Worm (Caenorhabditis elegans) whole organism, L4 larva: ENCODE data around the gene E04F6.4.

Source experiments
- D1046.2 ChIP-seq: fragments of 200-800 bp; sonication (Bioruptor generic); IDR thresholded peaks from 2 replicates; pipeline ENCODE4 v1.3.6; 2022; ENCODE audit warnings: missing genetic modification characterization, missing compliant biosample characterization
- F10B5.3 ChIP-seq: sonication (generic microtip); optimal IDR thresholded peaks from 2 replicates; lab custom pipeline; 2016; ENCODE audit warnings: mild to moderate bottlenecking, missing genetic modification characterization, missing compliant biosample characterization
- F26F4.8 ChIP-seq: fragments of 200-800 bp; sonication (Bioruptor generic); conservative IDR thresholded peaks from 2 replicates; pipeline ENCODE4 v1.3.6; 2022; ENCODE audit warnings: missing genetic modification characterization, missing compliant biosample characterization
- F44E2.7 ChIP-seq: fragments of 200-800 bp; sonication (Bioruptor generic); IDR thresholded peaks from 2 replicates; pipeline ENCODE4 v2.1.2; 2022; ENCODE audit warnings: missing genetic modification characterization, missing compliant biosample characterization
- T20F7.1 ChIP-seq: fragments of 200-800 bp; sonication (Bioruptor generic); optimal IDR thresholded peaks from 2 replicates; lab custom pipeline; 2018; ENCODE audit warnings: mild to moderate bottlenecking, missing genetic modification characterization, missing compliant biosample characterization
- Y5F2A.4 ChIP-seq: fragments of 200-800 bp; sonication (Bioruptor generic); optimal IDR thresholded peaks from 2 replicates; lab custom pipeline; 2018; ENCODE audit warnings: mild to moderate bottlenecking, missing genetic modification characterization, missing compliant biosample characterization
- Y75B8A.6 ChIP-seq: fragments of 200-800 bp; sonication (Bioruptor generic); IDR thresholded peaks from 2 replicates; pipeline ENCODE4 v1.3.6; 2022; ENCODE audit warnings: missing genetic modification reagents, missing genetic modification characterization, missing compliant biosample characterization
- ZK337.2 ChIP-seq: fragments of 200-800 bp; sonication (Bioruptor generic); IDR thresholded peaks from 2 replicates; pipeline ENCODE4 v1.3.6; 2022; ENCODE audit warnings: missing genetic modification reagents, missing genetic modification characterization, missing compliant biosample characterization
- aha-1 ChIP-seq: fragments of 150-350 bp; peaks from one replicate; lab custom pipeline; 2014; ENCODE audit warnings: missing biosample characterization, missing genetic modification characterization
- ama-1 ChIP-seq: fragments of 150-350 bp; optimal IDR thresholded peaks from 2 replicates; lab custom pipeline; 2014; ENCODE audit warnings: inconsistent platforms, mixed read lengths
- ceh-32 ChIP-seq: sonication (generic microtip); optimal IDR thresholded peaks from 2 replicates; lab custom pipeline; 2016; ENCODE audit warnings: mild to moderate bottlenecking, missing genetic modification characterization, missing compliant biosample characterization; ENCODE audit not compliant: poor library complexity
- ceh-62 ChIP-seq: sonication (generic microtip); optimal IDR thresholded peaks from 2 replicates; lab custom pipeline; 2017; ENCODE audit warnings: missing biosample characterization, missing genetic modification characterization
- ctbp-1 ChIP-seq: fragments of 200-800 bp; sonication (Bioruptor generic); IDR thresholded peaks from 2 replicates; pipeline ENCODE4 v1.3.6; 2022; ENCODE audit warnings: missing genetic modification reagents, missing genetic modification characterization, missing compliant biosample characterization
- daf-12 ChIP-seq: fragments of 150-350 bp; optimal IDR thresholded peaks from 2 replicates; lab custom pipeline; 2014; ENCODE audit warnings: missing biosample characterization, missing genetic modification reagents, missing genetic modification characterization
- daf-16 ChIP-seq, 3 experiments: sonication (generic microtip); optimal IDR thresholded peaks; 2 replicates each; lab custom pipeline; 2016 to 2017; ENCODE audit warnings: missing genetic modification characterization in 3 of 3, missing genetic modification reagents in 3 of 3, mild to moderate bottlenecking in 2 of 3, missing compliant biosample characterization in 2 of 3, missing biosample characterization in 1 of 3, moderate library complexity in 1 of 3
- daf-19 ChIP-seq: fragments of 200-800 bp; sonication (Bioruptor generic); conservative IDR thresholded peaks from 2 replicates; pipeline ENCODE4 v1.3.6; 2022; ENCODE audit warnings: missing genetic modification characterization, missing compliant biosample characterization
- fkh-10 ChIP-seq: fragments of 150-350 bp; optimal IDR thresholded peaks from 2 replicates; lab custom pipeline; 2014; ENCODE audit warnings: missing biosample characterization, missing genetic modification reagents, missing genetic modification characterization
- gei-8 ChIP-seq: fragments of 200-800 bp; sonication (Bioruptor generic); optimal IDR thresholded peaks from 2 replicates; lab custom pipeline; 2018; ENCODE audit warnings: mild to moderate bottlenecking, missing genetic modification characterization, missing compliant biosample characterization
- hlh-11 ChIP-seq: fragments of 200-800 bp; sonication (Bioruptor generic); optimal IDR thresholded peaks from 2 replicates; lab custom pipeline; 2018; ENCODE audit warnings: mild to moderate bottlenecking, missing genetic modification characterization, missing compliant biosample characterization
- lim-7 ChIP-seq: fragments of 200-800 bp; sonication (Bioruptor generic); IDR thresholded peaks from 2 replicates; pipeline ENCODE4 v1.3.6; 2022; ENCODE audit warnings: missing genetic modification characterization, missing compliant biosample characterization
- lin-1 ChIP-seq: fragments of 200-800 bp; sonication (Bioruptor generic); IDR thresholded peaks from 2 replicates; pipeline ENCODE4 v1.3.6; 2022; ENCODE audit warnings: missing genetic modification reagents, missing genetic modification characterization, missing compliant biosample characterization
- lin-13 ChIP-seq: fragments of 150-350 bp; optimal IDR thresholded peaks from 2 replicates; lab custom pipeline; 2014; ENCODE audit warnings: missing biosample characterization, missing genetic modification reagents, missing genetic modification characterization
- lin-15B ChIP-seq: fragments of 150-350 bp; sonication (generic microtip); optimal IDR thresholded peaks from 3 replicates; lab custom pipeline; 2014; ENCODE audit warnings: missing biosample characterization, missing genetic modification characterization
- lin-38 ChIP-seq: fragments of 200-800 bp; sonication (Bioruptor generic); IDR thresholded peaks from 2 replicates; pipeline ENCODE4 v1.3.6; 2022; ENCODE audit warnings: missing genetic modification reagents, missing genetic modification characterization, missing compliant biosample characterization
- lin-39 ChIP-seq: fragments of 150-350 bp; optimal IDR thresholded peaks from 2 replicates; lab custom pipeline; 2014; ENCODE audit warnings: missing biosample characterization, missing genetic modification reagents, missing genetic modification characterization
- lsy-2 ChIP-seq, 2 experiments: fragments of 150-350 bp in 1 of 2; sonication (generic microtip) in 1 of 2; optimal IDR thresholded peaks; 2 replicates each; lab custom pipeline; 2014 to 2017; ENCODE audit warnings: missing biosample characterization in 2 of 2, missing genetic modification characterization in 2 of 2
- madf-9 ChIP-seq: fragments of 200-800 bp; sonication (Bioruptor generic); conservative IDR thresholded peaks from 2 replicates; pipeline ENCODE4 v1.3.6; 2022; ENCODE audit warnings: missing genetic modification reagents, missing genetic modification characterization, missing compliant biosample characterization
- mdt-29 ChIP-seq: fragments of 200-800 bp; sonication (Bioruptor generic); IDR thresholded peaks from 2 replicates; pipeline ENCODE4 v1.3.6; 2022; ENCODE audit warnings: missing genetic modification reagents, missing genetic modification characterization, missing compliant biosample characterization
- mep-1 ChIP-seq: fragments of 150-350 bp; sonication (generic microtip); optimal IDR thresholded peaks from 3 replicates; lab custom pipeline; 2014; ENCODE audit warnings: missing biosample characterization, missing genetic modification characterization
- nhr-10 ChIP-seq: fragments of 150-350 bp; optimal IDR thresholded peaks from 2 replicates; lab custom pipeline; 2014; ENCODE audit warnings: missing biosample characterization, missing genetic modification characterization
- nhr-11 ChIP-seq: fragments of 150-350 bp; optimal IDR thresholded peaks from 2 replicates; lab custom pipeline; 2014; ENCODE audit warnings: missing biosample characterization, missing genetic modification characterization
- nhr-111 ChIP-seq: fragments of 200-800 bp; sonication (Bioruptor generic); optimal IDR thresholded peaks from 2 replicates; lab custom pipeline; 2018; ENCODE audit warnings: mild to moderate bottlenecking, missing genetic modification characterization, missing compliant biosample characterization
- nhr-237 ChIP-seq: sonication (generic microtip); optimal IDR thresholded peaks from 2 replicates; lab custom pipeline; 2017; ENCODE audit warnings: missing biosample characterization, missing genetic modification characterization
- nhr-25 ChIP-seq: sonication (generic microtip); optimal IDR thresholded peaks from 2 replicates; lab custom pipeline; 2017; ENCODE audit warnings: missing genetic modification characterization, mild to moderate bottlenecking, missing compliant biosample characterization, antibody characterized with exemption, moderate library complexity, borderline replicate concordance; ENCODE audit not compliant: insufficient read depth
- nhr-28 ChIP-seq: fragments of 150-350 bp; optimal IDR thresholded peaks from 2 replicates; lab custom pipeline; 2014; ENCODE audit warnings: missing biosample characterization, missing genetic modification characterization
- nhr-41 ChIP-seq: fragments of 200-800 bp; sonication (Bioruptor generic); IDR thresholded peaks from 2 replicates; pipeline ENCODE4 v1.3.6; 2022; ENCODE audit warnings: missing genetic modification reagents, missing genetic modification characterization, missing compliant biosample characterization
- nhr-42 ChIP-seq: fragments of 200-800 bp; sonication (Bioruptor generic); IDR thresholded peaks from 2 replicates; pipeline ENCODE4 v1.3.6; 2022; ENCODE audit warnings: missing genetic modification characterization, missing compliant biosample characterization
- nhr-76 ChIP-seq: fragments of 150-350 bp; optimal IDR thresholded peaks from 2 replicates; lab custom pipeline; 2014; ENCODE audit warnings: missing biosample characterization, missing genetic modification characterization
- rbr-2 ChIP-seq: sonication (generic microtip); optimal IDR thresholded peaks from 2 replicates; lab custom pipeline; 2016; ENCODE audit warnings: missing genotype, missing genetic modification characterization, missing compliant biosample characterization
- saeg-2 ChIP-seq: fragments of 200-800 bp; sonication (Bioruptor generic); IDR thresholded peaks from 2 replicates; pipeline ENCODE4 v1.3.6; 2022; ENCODE audit warnings: missing genetic modification reagents, missing genetic modification characterization, missing compliant biosample characterization
- sdz-12 ChIP-seq: fragments of 200-800 bp; sonication (Bioruptor generic); optimal IDR thresholded peaks from 2 replicates; lab custom pipeline; 2018; ENCODE audit warnings: mild to moderate bottlenecking, missing genetic modification characterization, missing compliant biosample characterization
- tag-97 ChIP-seq: fragments of 200-800 bp; sonication (Bioruptor generic); IDR thresholded peaks from 2 replicates; pipeline ENCODE4 v1.3.6; 2022; ENCODE audit warnings: missing genetic modification characterization, missing compliant biosample characterization
- unc-130 ChIP-seq: sonication (generic microtip); optimal IDR thresholded peaks from 2 replicates; lab custom pipeline; 2016; ENCODE audit warnings: missing genetic modification reagents, missing genetic modification characterization, missing compliant biosample characterization
- vab-7 ChIP-seq: fragments of 200-800 bp; sonication (Bioruptor generic); IDR thresholded peaks from 2 replicates; pipeline ENCODE4 v1.3.6; 2022; ENCODE audit warnings: missing genetic modification reagents, missing genetic modification characterization, missing compliant biosample characterization
- zfp-3 ChIP-seq: fragments of 200-800 bp; sonication (Bioruptor generic); conservative IDR thresholded peaks from 2 replicates; pipeline ENCODE4 v1.3.6; 2022; ENCODE audit warnings: missing genetic modification reagents, missing genetic modification characterization, missing compliant biosample characterization
- ztf-11 ChIP-seq: fragments of 150-350 bp; optimal IDR thresholded peaks from 2 replicates; lab custom pipeline; 2014; ENCODE audit warnings: missing biosample characterization, missing genetic modification characterization

Gene E04F6.4

ce11 chrII:7176108-7176507, 13.1 kb upstream of the E04F6.4 start:
- TF ChIP-seq fkh-10 = peak; percentile 74
- TF ChIP-seq saeg-2 (GFP tag; lab: Robert Waterston, UW) = no peak

- TF ChIP-seq D1046.2 (no peak), nhr-25 (tag; lab: Kevin White, UChicago) (no peak), lin-38 (GFP tag; lab: Robert Waterston, UW) (no peak), lin-15B (tag; lab: Kevin White, UChicago) (no peak), daf-19 (no peak), fkh-10 (peak; percentile 78), mep-1 (tag; lab: Kevin White, UChicago) (peak; percentile 45), rbr-2 (tag; lab: Kevin White, UChicago) (peak; percentile 21), lsy-2 (tag; optimal IDR thresholded peaks at IDR 0.05; lab: Kevin White, UChicago) (peak; percentile 19 to 27), aha-1 (tag; lab: Kevin White, UChicago) (peak; percentile 90), ctbp-1 (GFP tag; lab: Robert Waterston, UW) (0 out of 2 replicates have a peak, but pooled peaks have one; percentile 31), ZK337.2 (GFP tag; lab: Robert Waterston, UW) (no peak), nhr-41 (no peak), hlh-11 (tag; lab: Kevin White, UChicago) (no peak), mdt-29 (no peak), unc-130 (GFP tag; lab: Kevin White, UChicago) (no peak), nhr-11 (peak; percentile 32)
These were observed 6.6 kb upstream of the E04F6.4 start for ce11 chrII:7182630-7183029.

- TF ChIP-seq T20F7.1 (GFP tag; lab: Kevin White, UChicago) (peak; percentile 67), F44E2.7 (peak; percentile 94), ama-1 (lab: Kevin White, UChicago) (no peak), lin-13 (GFP tag; lab: Kevin White, UChicago) (peak; percentile 62), madf-9 (GFP tag; lab: Robert Waterston, UW) (peak; percentile 76), F10B5.3 (tag; lab: Kevin White, UChicago) (peak; percentile 69), Y5F2A.4 (peak; percentile 94), nhr-10 (tag; lab: Kevin White, UChicago) (no peak), nhr-76 (tag; lab: Kevin White, UChicago) (no peak), nhr-25 (tag; lab: Kevin White, UChicago) (peak; percentile 15), ceh-32 (tag; lab: Kevin White, UChicago) (peak; percentile 51), ceh-62 (tag; lab: Kevin White, UChicago) (no peak), lin-1 (GFP tag; lab: Robert Waterston, UW) (peak; percentile 94), Y75B8A.6 (GFP tag; lab: Robert Waterston, UW) (peak; percentile 86), lim-7 (GFP tag; lab: Robert Waterston, UW) (peak; percentile 99), ctbp-1 (GFP tag; lab: Robert Waterston, UW) (peak; percentile 93), F26F4.8 (GFP tag; lab: Robert Waterston, UW) (peak; percentile 94), lin-39 (tag; lab: Kevin White, UChicago) (no peak), daf-12 (tag; lab: Kevin White, UChicago) (no peak), gei-8 (peak; percentile 91), nhr-237 (tag; lab: Kevin White, UChicago) (no peak), sdz-12 (GFP tag; lab: Kevin White, UChicago) (peak; percentile 88), vab-7 (GFP tag; lab: Robert Waterston, UW) (peak; percentile 96), daf-16 (GFP tag; optimal IDR thresholded peaks at IDR 0.05; lab: Kevin White, UChicago) (peak; percentile 70 to 93), daf-16 (tag; optimal IDR thresholded peaks at IDR 0.05; lab: Kevin White, UChicago) (peak; percentile 81), nhr-111 (GFP tag; lab: Kevin White, UChicago) (peak; percentile 91), tag-97 (GFP tag; lab: Robert Waterston, UW) (no peak), zfp-3 (GFP tag; lab: Robert Waterston, UW) (peak; percentile 63; the same call in 1 of the 2 replicates), mep-1 (tag; lab: Kevin White, UChicago) (peak; percentile 80), nhr-28 (tag; lab: Kevin White, UChicago) (peak; percentile 18), nhr-42 (GFP tag; lab: Robert Waterston, UW) (peak; percentile 69; the same call in 1 of the 2 replicates), hlh-11 (tag; lab: Kevin White, UChicago) (peak; percentile 60), ztf-11 (tag; lab: Kevin White, UChicago) (no peak)
These were observed 5.5 kb upstream of the E04F6.4 start, which contains the start of gene pdl-1 for ce11 chrII:7183493-7184272. TSS of gene pdl-1 (plus strand) at chrII:7183801.
